Worm (Caenorhabditis elegans) whole organism, young adult: ENCODE results near the gene ncs-3.

Source experiments
- B0019.2 ChIP-seq: fragments of 200-800 bp; sonication (Bioruptor generic); conservative IDR thresholded peaks from 2 replicates; pipeline ENCODE4 v1.3.6; 2022; ENCODE audit warnings: missing genetic modification reagents, missing genetic modification characterization, missing compliant biosample characterization
- B0261.1 ChIP-seq: sonication (generic microtip); optimal IDR thresholded peaks from 2 replicates; lab custom pipeline; 2016; ENCODE audit warnings: mild to moderate bottlenecking, missing genetic modification characterization, moderate library complexity, missing compliant biosample characterization
- C06A6.2 ChIP-seq: fragments of 200-800 bp; sonication (Bioruptor generic); conservative IDR thresholded peaks from 2 replicates; pipeline ENCODE4 v1.3.6; 2022; ENCODE audit warnings: missing genetic modification characterization, missing compliant biosample characterization
- F33H1.4 ChIP-seq: fragments of 200-800 bp; sonication (Bioruptor generic); IDR thresholded peaks from 2 replicates; pipeline ENCODE4 v1.3.6; 2022; ENCODE audit warnings: missing genetic modification reagents, missing genetic modification characterization, missing compliant biosample characterization
- F49E8.2 ChIP-seq: sonication (generic microtip); optimal IDR thresholded peaks from 3 replicates; lab custom pipeline; 2017; ENCODE audit warnings: missing genetic modification characterization, mild to moderate bottlenecking, missing compliant biosample characterization, antibody characterized with exemption, moderate library complexity; ENCODE audit not compliant: insufficient read depth
- F55B11.4 ChIP-seq: sonication (generic microtip); optimal IDR thresholded peaks from 2 replicates; lab custom pipeline; 2016; ENCODE audit warnings: missing compliant biosample characterization, missing genetic modification characterization, borderline replicate concordance; ENCODE audit not compliant: insufficient read depth
- F57A8.1 ChIP-seq: fragments of 200-800 bp; sonication (Bioruptor generic); optimal IDR thresholded peaks from 2 replicates; lab custom pipeline; 2018; ENCODE audit warnings: mild to moderate bottlenecking, missing genetic modification characterization, moderate library complexity, missing compliant biosample characterization
- K11D2.4 ChIP-seq: fragments of 200-800 bp; sonication (Bioruptor generic); IDR thresholded peaks from 2 replicates; pipeline ENCODE4 v1.3.6; 2022; ENCODE audit warnings: missing genetic modification reagents, missing genetic modification characterization, missing compliant biosample characterization
- Y53G8AR.9 ChIP-seq: fragments of 200-800 bp; sonication (Bioruptor generic); conservative IDR thresholded peaks from 2 replicates; pipeline ENCODE4 v1.3.6; 2022; ENCODE audit warnings: missing genetic modification reagents, missing genetic modification characterization, missing compliant biosample characterization
- Y56A3A.18 ChIP-seq: fragments of 200-800 bp; sonication (Bioruptor generic); IDR thresholded peaks from 2 replicates; pipeline ENCODE4 v1.3.6; 2022; ENCODE audit warnings: missing genetic modification reagents, missing genetic modification characterization, missing compliant biosample characterization
- ZK185.1 ChIP-seq: sonication (generic microtip); optimal IDR thresholded peaks from 2 replicates; lab custom pipeline; 2016; ENCODE audit warnings: mild to moderate bottlenecking, missing genetic modification characterization, missing compliant biosample characterization; ENCODE audit not compliant: poor library complexity, severe bottlenecking
- akir-1 ChIP-seq: fragments of 200-800 bp; sonication (Bioruptor generic); optimal IDR thresholded peaks from 2 replicates; lab custom pipeline; 2018; ENCODE audit warnings: mild to moderate bottlenecking, missing genetic modification characterization, moderate library complexity, missing compliant biosample characterization
- aptf-2 ChIP-seq: fragments of 200-800 bp; sonication (Bioruptor generic); conservative IDR thresholded peaks from 2 replicates; pipeline ENCODE4 v1.3.6; 2022; ENCODE audit warnings: missing genetic modification reagents, missing genetic modification characterization, missing compliant biosample characterization
- cebp-2 ChIP-seq: fragments of 200-800 bp; sonication (Bioruptor generic); IDR thresholded peaks from 2 replicates; pipeline ENCODE4 v1.3.6; 2022; ENCODE audit warnings: missing genetic modification characterization, missing compliant biosample characterization
- ceh-79 ChIP-seq: sonication (generic microtip); optimal IDR thresholded peaks from 2 replicates; lab custom pipeline; 2017; ENCODE audit warnings: mild to moderate bottlenecking, missing genetic modification characterization, missing compliant biosample characterization
- dox-1 ChIP-seq: fragments of 200-800 bp; sonication (Bioruptor generic); IDR thresholded peaks from 2 replicates; pipeline ENCODE4 v1.3.6; 2022; ENCODE audit warnings: missing genetic modification reagents, missing genetic modification characterization, missing compliant biosample characterization
- egl-44 ChIP-seq: fragments of 200-800 bp; sonication (Bioruptor generic); IDR thresholded peaks from 2 replicates; pipeline ENCODE4 v1.3.6; 2022; ENCODE audit warnings: missing genetic modification reagents, missing genetic modification characterization, missing compliant biosample characterization
- egrh-3 ChIP-seq: fragments of 200-800 bp; sonication (Bioruptor generic); IDR thresholded peaks from 2 replicates; pipeline ENCODE4 v1.3.6; 2022; ENCODE audit warnings: missing genetic modification reagents, missing genetic modification characterization, missing compliant biosample characterization
- hmg-1.2 ChIP-seq: fragments of 200-800 bp; sonication (Bioruptor generic); IDR thresholded peaks from 2 replicates; pipeline ENCODE4 v1.3.6; 2022; ENCODE audit warnings: missing genetic modification reagents, missing genetic modification characterization, missing compliant biosample characterization
- hrde-1 ChIP-seq: sonication (generic microtip); optimal IDR thresholded peaks from 2 replicates; lab custom pipeline; 2016; ENCODE audit warnings: missing genetic modification characterization, mild to moderate bottlenecking, missing compliant biosample characterization, moderate library complexity, missing genotype, missing genetic modification reagents, borderline replicate concordance
- lin-26 ChIP-seq: fragments of 200-800 bp; sonication (Bioruptor generic); IDR thresholded peaks from 2 replicates; pipeline ENCODE4 v1.3.6; 2022; ENCODE audit warnings: missing genetic modification reagents, missing genetic modification characterization, missing compliant biosample characterization
- lin-40 ChIP-seq: sonication (generic microtip); optimal IDR thresholded peaks from 2 replicates; lab custom pipeline; 2016; ENCODE audit warnings: missing genetic modification characterization, mild to moderate bottlenecking, missing compliant biosample characterization, missing genotype, missing genetic modification reagents
- lsl-1 ChIP-seq: fragments of 200-800 bp; sonication (Bioruptor generic); optimal IDR thresholded peaks from 2 replicates; lab custom pipeline; 2018; ENCODE audit warnings: mild to moderate bottlenecking, missing genetic modification characterization, moderate library complexity, missing compliant biosample characterization
- madf-3 ChIP-seq: fragments of 200-800 bp; sonication (Bioruptor generic); IDR thresholded peaks from 2 replicates; pipeline ENCODE4 v1.3.6; 2022; ENCODE audit warnings: missing genetic modification reagents, missing genetic modification characterization, missing compliant biosample characterization
- madf-8 ChIP-seq: fragments of 200-800 bp; sonication (Bioruptor generic); conservative IDR thresholded peaks from 2 replicates; pipeline ENCODE4 v1.3.6; 2022; ENCODE audit warnings: missing genetic modification reagents, missing genetic modification characterization, missing compliant biosample characterization
- mes-4 ChIP-seq: sonication (generic microtip); optimal IDR thresholded peaks from 2 replicates; lab custom pipeline; 2016; ENCODE audit warnings: missing genotype, missing genetic modification characterization, missing compliant biosample characterization
- nfyb-1 ChIP-seq: fragments of 200-800 bp; sonication (Bioruptor generic); IDR thresholded peaks from 2 replicates; pipeline ENCODE4 v1.3.6; 2022; ENCODE audit warnings: missing genetic modification reagents, missing genetic modification characterization, missing compliant biosample characterization
- nhr-179 ChIP-seq: sonication (generic microtip); optimal IDR thresholded peaks from 2 replicates; lab custom pipeline; 2016; ENCODE audit warnings: mild to moderate bottlenecking, missing genetic modification characterization, missing compliant biosample characterization
- rcor-1 ChIP-seq: fragments of 200-800 bp; sonication (Bioruptor generic); IDR thresholded peaks from 2 replicates; pipeline ENCODE4 v1.3.6; 2022; ENCODE audit warnings: missing genetic modification reagents, missing genetic modification characterization, missing compliant biosample characterization
- rpc-1 ChIP-seq, 2 experiments: fragments of 150-350 bp in 1 of 2; sonication (generic microtip) in 1 of 2; optimal IDR thresholded peaks; 2 replicates each; lab custom pipeline; 2014 to 2018; ENCODE audit warnings: missing biosample characterization in 1 of 2, missing genetic modification characterization in 1 of 2, missing genetic modification reagents in 1 of 2, missing genotype in 1 of 2
- sdz-38 ChIP-seq: sonication (generic microtip); optimal IDR thresholded peaks from 2 replicates; lab custom pipeline; 2016; ENCODE audit warnings: missing genotype, missing genetic modification characterization, missing compliant biosample characterization
- sea-2 ChIP-seq: fragments of 200-800 bp; sonication (Bioruptor generic); IDR thresholded peaks from 2 replicates; pipeline ENCODE4 v1.3.6; 2022; ENCODE audit warnings: missing genetic modification characterization, missing compliant biosample characterization
- tbp1 ChIP-seq: fragments of 200-800 bp; sonication (Bioruptor generic); optimal IDR thresholded peaks from 2 replicates; lab custom pipeline; 2018; ENCODE audit warnings: mild to moderate bottlenecking, missing genetic modification characterization, missing compliant biosample characterization
- tlf-1 ChIP-seq: fragments of 200-800 bp; sonication (Bioruptor generic); optimal IDR thresholded peaks from 2 replicates; lab custom pipeline; 2018; ENCODE audit warnings: mild to moderate bottlenecking, missing genetic modification characterization, missing compliant biosample characterization
- unc-130 ChIP-seq: sonication (generic microtip); optimal IDR thresholded peaks from 2 replicates; lab custom pipeline; 2016; ENCODE audit warnings: missing genetic modification reagents, missing genetic modification characterization, missing compliant biosample characterization
- xnd-1 ChIP-seq: sonication (generic microtip); optimal IDR thresholded peaks from 2 replicates; lab custom pipeline; 2016; ENCODE audit warnings: missing genotype, missing genetic modification reagents, missing genetic modification characterization, missing compliant biosample characterization
- zfh-2 ChIP-seq: fragments of 200-800 bp; sonication (Bioruptor generic); conservative IDR thresholded peaks from 2 replicates; pipeline ENCODE4 v1.3.6; 2022; ENCODE audit warnings: missing genetic modification reagents, missing genetic modification characterization, missing compliant biosample characterization
- zim-3 ChIP-seq: sonication (generic microtip); optimal IDR thresholded peaks from 2 replicates; lab custom pipeline; 2017; ENCODE audit warnings: mild to moderate bottlenecking, missing genetic modification characterization, moderate library complexity, missing compliant biosample characterization
- ztf-25 ChIP-seq: fragments of 200-800 bp; sonication (Bioruptor generic); IDR thresholded peaks from 2 replicates; pipeline ENCODE4 v1.3.6; 2022; ENCODE audit warnings: missing genetic modification reagents, missing genetic modification characterization, missing compliant biosample characterization
- ztf-26 ChIP-seq: sonication (generic microtip); optimal IDR thresholded peaks from 2 replicates; lab custom pipeline; 2017; ENCODE audit warnings: missing genetic modification characterization, missing compliant biosample characterization
- ztf-3 ChIP-seq: fragments of 200-800 bp; sonication (Bioruptor generic); optimal IDR thresholded peaks from 2 replicates; lab custom pipeline; 2018; ENCODE audit warnings: mild to moderate bottlenecking, missing genetic modification characterization, missing compliant biosample characterization

The ncs-3 gene

ce11 chrX:1064064-1064463, 10.2 kb downstream of the ncs-3 start (continued):
- TF ChIP-seq F49E8.2 (no peak), unc-130 (GFP tag; lab: Kevin White, UChicago) (no peak), zim-3 (tag; lab: Kevin White, UChicago) (no peak), lsl-1 (GFP tag; lab: Kevin White, UChicago) (no peak), C06A6.2 (GFP tag; lab: Robert Waterston, UW) (0 out of 2 replicates have a peak, but pooled peaks have one; percentile 15), akir-1 (GFP tag; lab: Kevin White, UChicago) (no peak), tlf-1 (GFP tag; lab: Kevin White, UChicago) (no peak), Y53G8AR.9 (GFP tag; lab: Robert Waterston, UW) (no peak), sea-2 (no peak), mes-4 (tag; lab: Kevin White, UChicago) (no peak), nhr-179 (tag; lab: Kevin White, UChicago) (no peak), K11D2.4 (GFP tag; lab: Robert Waterston, UW) (peak; percentile 50; the same call in 1 of the 2 replicates), xnd-1 (tag; lab: Kevin White, UChicago) (no peak), ztf-25 (GFP tag; lab: Robert Waterston, UW) (no peak), madf-8 (GFP tag; lab: Robert Waterston, UW) (no peak), egrh-3 (GFP tag; lab: Robert Waterston, UW) (peak; percentile 92), ztf-26 (tag; lab: Kevin White, UChicago) (no peak), ceh-79 (tag; lab: Kevin White, UChicago) (no peak), sdz-38 (tag; lab: Kevin White, UChicago) (no peak), madf-3 (GFP tag; lab: Robert Waterston, UW) (no peak), hrde-1 (tag; lab: Kevin White, UChicago) (no peak), lin-40 (tag; lab: Kevin White, UChicago) (peak; percentile 50), F55B11.4 (no peak), aptf-2 (GFP tag; lab: Robert Waterston, UW) (no peak)

- TF ChIP-seq ZK185.1 (tag; lab: Kevin White, UChicago) (no peak), F55B11.4 (no peak), cebp-2 (GFP tag; lab: Robert Waterston, UW) (no peak), lin-26 (GFP tag; lab: Robert Waterston, UW) (no peak), ztf-3 (GFP tag; lab: Kevin White, UChicago) (no peak), egrh-3 (GFP tag; lab: Robert Waterston, UW) (0 out of 2 replicates have a peak, but pooled peaks have one; percentile 16), zfh-2 (GFP tag; lab: Robert Waterston, UW) (0 out of 2 replicates have a peak, but pooled peaks have one; percentile 12), B0019.2 (GFP tag; lab: Robert Waterston, UW) (no peak), F33H1.4 (GFP tag; lab: Robert Waterston, UW) (no peak), F57A8.1 (GFP tag; lab: Kevin White, UChicago) (no peak), egl-44 (GFP tag; lab: Robert Waterston, UW) (no peak)
Measured at ce11 chrX:1068986-1069385, 15.1 kb downstream of the ncs-3 start, which contains the start of gene mksr-1. Gene mksr-1 (minus strand): TSS chrX:1069129.

DNA sequence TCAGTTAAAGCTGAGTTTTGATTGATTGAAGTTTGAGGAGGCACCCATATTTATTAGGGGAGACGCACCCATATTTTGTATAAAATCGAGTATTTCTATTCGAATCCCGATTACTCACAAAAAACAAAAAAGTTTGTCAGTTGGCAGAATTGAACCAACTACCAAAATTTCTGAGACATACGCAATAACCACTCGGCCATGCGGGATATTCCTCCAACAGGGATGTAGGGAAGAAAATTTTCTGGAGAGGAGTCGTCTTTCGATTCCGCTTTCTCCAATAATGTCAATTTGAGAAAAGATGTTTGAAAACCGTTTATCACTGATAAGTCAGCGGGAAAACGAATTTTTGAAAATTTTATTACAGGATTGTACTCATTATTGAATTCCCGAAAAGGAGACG, 16.7 kb downstream of the ncs-3 start:
- TF ChIP-seq lin-26 (GFP tag; lab: Robert Waterston, UW): peak; percentile 71
- peak; percentile 45; the same call in 1 of the 2 replicates for TF ChIP-seq nfyb-1
- TF ChIP-seq dox-1 (GFP tag; lab: Robert Waterston, UW): peak; percentile 66
- TF ChIP-seq rpc-1 (optimal IDR thresholded peaks at IDR 0.05; lab: Kevin White, UChicago): peak; percentile 31
- peak; percentile 58 for TF ChIP-seq rpc-1 (tag; optimal IDR thresholded peaks at IDR 0.05; lab: Kevin White, UChicago)
- TF ChIP-seq Y56A3A.18 (GFP tag; lab: Robert Waterston, UW): peak; percentile 68; the same call in 1 of the 2 replicates
- 0 out of 2 replicates have a peak, but pooled peaks have one; percentile 27 for TF ChIP-seq ztf-25 (GFP tag; lab: Robert Waterston, UW)
- peak; percentile 44; the same call in 1 of the 2 replicates for TF ChIP-seq rcor-1 (GFP tag; lab: Robert Waterston, UW)
- TF ChIP-seq B0261.1 (tag; lab: Kevin White, UChicago): peak; percentile 55
- peak; percentile 80 for TF ChIP-seq tbp1
- peak; percentile 61; the same call in 1 of the 2 replicates for TF ChIP-seq hmg-1.2
